Fruit fly (Drosophila melanogaster): Measurements from ENCODE around the gene Yp2.

Gene Yp2

DNA sequence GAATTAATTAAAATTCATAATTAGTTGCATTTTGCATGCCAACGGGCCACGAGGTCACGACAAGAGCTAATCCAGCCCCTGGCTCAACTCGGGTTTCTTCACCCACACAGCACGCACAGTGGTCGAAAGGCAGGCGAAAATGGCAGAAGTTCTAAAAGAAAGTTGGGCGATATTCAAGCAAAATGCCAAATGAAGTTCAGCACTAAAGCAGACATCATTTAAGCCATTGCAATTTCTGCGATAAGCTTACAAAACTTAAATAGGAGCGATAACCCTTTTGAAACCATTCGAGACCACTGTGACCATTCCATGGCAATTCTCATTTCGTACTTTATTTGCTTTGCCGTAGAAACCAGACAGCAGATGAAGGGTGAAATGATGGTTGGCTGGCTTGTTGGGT, 15.1 kb upstream of the Yp2 start (continued):
- TF ChIP-seq pita (GFP tag; optimal IDR thresholded peaks at IDR 0.05) = no peak
- no peak for TF ChIP-seq Dll (GFP tag; IDR thresholded peaks at IDR 0.05; ENCODE audit: partially characterized antibody)
- no peak for TF ChIP-seq Side (GFP tag; optimal IDR thresholded peaks at IDR 0.05)
- TF ChIP-seq CG18262 (tag; optimal IDR thresholded peaks at IDR 0.05) = peak; percentile 32
- 0 out of 3 replicates have a peak, but pooled peaks have one; percentile 61 for TF ChIP-seq CG11456 (GFP tag; IDR thresholded peaks at IDR 0.05)
- peak; percentile 28 for TF ChIP-seq CG16815 (GFP tag; optimal IDR thresholded peaks at IDR 0.05)
- TF ChIP-seq ato (GFP tag; IDR thresholded peaks at IDR 0.05; ENCODE audit: partially characterized antibody) = no peak
- no peak for TF ChIP-seq fd64A (GFP tag; optimal IDR thresholded peaks at IDR 0.05)
- peak; percentile 7 for TF ChIP-seq CG12155 (GFP tag; optimal IDR thresholded peaks at IDR 0.05)
- peak; percentile 16 for TF ChIP-seq chn (GFP tag; optimal IDR thresholded peaks at IDR 0.05)
- TF ChIP-seq CG6254 (GFP tag; optimal IDR thresholded peaks at IDR 0.05) = peak; percentile 21
- TF ChIP-seq Blimp-1 (GFP tag; optimal IDR thresholded peaks at IDR 0.05) = peak; percentile 52
- TF ChIP-seq Pdp1 (GFP tag; optimal IDR thresholded peaks at IDR 0.05) = peak in 1 of 2 experiments; percentile 28
- peak; percentile 15 for TF ChIP-seq CG8089 (GFP tag; optimal IDR thresholded peaks at IDR 0.05)
- peak; percentile 47; the same call in 1 of the 2 replicates for TF ChIP-seq CG6689 (GFP tag; IDR thresholded peaks at IDR 0.05)
- TF ChIP-seq Ada2b (GFP tag; IDR thresholded peaks at IDR 0.05) = peak; percentile 62; the same call in 1 of the 2 replicates
- TF ChIP-seq dysf (GFP tag; IDR thresholded peaks at IDR 0.05) = peak; percentile 62; the same call in 2 of the 3 replicates
- TF ChIP-seq CG10267 (tag; optimal IDR thresholded peaks at IDR 0.05) = peak; percentile 9
- peak; percentile 36 for TF ChIP-seq bcd (GFP tag; optimal IDR thresholded peaks at IDR 0.05)
- no peak for TF ChIP-seq CG8944 (GFP tag; optimal IDR thresholded peaks at IDR 0.05)
- TF ChIP-seq cad (GFP tag; optimal IDR thresholded peaks at IDR 0.05) = no peak
- 0 out of 2 replicates have a peak, but pooled peaks have one; percentile 21 for TF ChIP-seq seq (GFP tag; IDR thresholded peaks at IDR 0.05)
- peak in 1 of 2 experiments; percentile 59 for TF ChIP-seq Hr51 (GFP tag; optimal IDR thresholded peaks at IDR 0.05)
- TF ChIP-seq HLH3B (GFP tag; IDR thresholded peaks at IDR 0.05) = peak; percentile 50; the same call in 1 of the 2 replicates
- peak; percentile 30 for TF ChIP-seq jumu (GFP tag; optimal IDR thresholded peaks at IDR 0.05)
- TF ChIP-seq ind (GFP tag; optimal IDR thresholded peaks at IDR 0.05) = peak; percentile 60
- peak; percentile 14 for TF ChIP-seq CG10654 (GFP tag; optimal IDR thresholded peaks at IDR 0.05)
- TF ChIP-seq Adf1 (GFP tag; IDR thresholded peaks at IDR 0.05) = no peak
- TF ChIP-seq CG12071 (GFP tag; optimal IDR thresholded peaks at IDR 0.05) = peak; percentile 50
- TF ChIP-seq CG11504 (tag; optimal IDR thresholded peaks at IDR 0.05) = peak; percentile 62
- TF ChIP-seq CG9932 (GFP tag; IDR thresholded peaks at IDR 0.05) = 0 out of 2 replicates have a peak, but pooled peaks have one; percentile 38
- TF ChIP-seq CG7786 (GFP tag; optimal IDR thresholded peaks at IDR 0.05) = peak; percentile 25
- TF ChIP-seq CG33557 (GFP tag; optimal IDR thresholded peaks at IDR 0.05) = no peak
- TF ChIP-seq CG1529 (GFP tag; optimal IDR thresholded peaks at IDR 0.05) = peak; percentile 20
- TF ChIP-seq chif (GFP tag; optimal IDR thresholded peaks at IDR 0.05) = peak; percentile 37 to 42
- TF ChIP-seq Asciz (GFP tag; optimal IDR thresholded peaks at IDR 0.05) = peak; percentile 14
- peak; percentile 57 for TF ChIP-seq sisA (GFP tag; IDR thresholded peaks at IDR 0.05)
- peak; percentile 44 for TF ChIP-seq Hsf (GFP tag; optimal IDR thresholded peaks at IDR 0.05)
- peak; percentile 10 for TF ChIP-seq Atf3 (GFP tag; optimal IDR thresholded peaks at IDR 0.05)
- peak; percentile 57 for TF ChIP-seq CG7839 (tag; optimal IDR thresholded peaks at IDR 0.05)
- TF ChIP-seq hkb (optimal IDR thresholded peaks at IDR 0.05) = no peak
- TF ChIP-seq hkb (GFP tag; IDR thresholded peaks at IDR 0.05) = peak; percentile 51
- 0 out of 2 replicates have a peak, but pooled peaks have one; percentile 20 for TF ChIP-seq CG1024 (GFP tag; IDR thresholded peaks at IDR 0.05)
- TF ChIP-seq shn (GFP tag; optimal IDR thresholded peaks at IDR 0.05) = no peak
- TF ChIP-seq chm (GFP tag; IDR thresholded peaks at IDR 0.05) = 0 out of 2 replicates have a peak, but pooled peaks have one; percentile 33
- no peak for TF ChIP-seq CG15601 (tag; optimal IDR thresholded peaks at IDR 0.05)
- peak; percentile 19 for TF ChIP-seq jing (GFP tag; optimal IDR thresholded peaks at IDR 0.05)
- TF ChIP-seq fd96Cb (tag; optimal IDR thresholded peaks at IDR 0.05) = peak; percentile 57
- TF ChIP-seq esg (GFP tag; conservative IDR thresholded peaks at IDR 0.05) = peak; percentile 49
- peak; percentile 7 for TF ChIP-seq Bteb2 (GFP tag; optimal IDR thresholded peaks at IDR 0.05)
